Worm (Caenorhabditis elegans): ENCODE measurements around the gene zhp-4.

The zhp-4 gene

ce11 chrV:19053281-19053680 is 48.3 kb downstream of the zhp-4 start (continued):
- TF ChIP-seq hlh-30 (tag; optimal IDR thresholded peaks at IDR 0.05; ENCODE audit: insufficient read depth) (peak; percentile 55), aly-2 (tag; optimal IDR thresholded peaks at IDR 0.05) (no peak), nhr-77 (tag; optimal IDR thresholded peaks at IDR 0.05) (peak; percentile 80), jun-1 (tag; optimal IDR thresholded peaks at IDR 0.05) (peak; percentile 1), tra-1 (GFP tag; IDR thresholded peaks at IDR 0.05) (0 out of 2 replicates have a peak, but pooled peaks have one; percentile 39), Y48G9A.11 (GFP tag; IDR thresholded peaks at IDR 0.05) (no peak), lin-39 (tag; optimal IDR thresholded peaks at IDR 0.05) (no peak), lin-15B (tag; optimal IDR thresholded peaks at IDR 0.05) (no peak), dmd-8 (GFP tag; IDR thresholded peaks at IDR 0.05) (no peak), dpl-1 (GFP tag; optimal IDR thresholded peaks at IDR 0.05) (no peak)

DNA sequence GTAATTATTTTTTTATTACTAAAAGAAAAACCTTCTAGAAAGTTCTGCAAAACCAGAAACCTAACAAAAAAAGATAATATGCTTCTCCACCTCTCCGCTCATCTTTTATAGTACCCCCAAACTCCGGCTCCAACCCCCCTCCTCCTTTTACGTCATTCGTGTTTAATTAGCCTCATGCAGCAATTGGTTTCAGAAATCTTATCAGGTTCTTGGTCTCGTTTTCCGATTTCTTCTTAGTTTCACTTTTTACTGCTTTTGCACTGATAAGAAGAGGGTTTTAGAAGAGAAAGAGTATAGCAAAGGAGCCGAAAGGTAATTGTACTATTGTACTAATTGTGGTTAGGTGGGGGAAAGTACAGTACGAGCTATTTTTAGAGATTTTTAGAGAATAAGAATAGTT is 50.2 kb downstream of the zhp-4 start:
- peak; percentile 67 for TF ChIP-seq dmd-6 (GFP tag; IDR thresholded peaks at IDR 0.05)
- no peak for TF ChIP-seq nhr-41 (GFP tag; IDR thresholded peaks at IDR 0.05)
- TF ChIP-seq nhr-48 (tag; optimal IDR thresholded peaks at IDR 0.05): peak; percentile 8
- peak; percentile 12; the same call in 1 of the 2 replicates for TF ChIP-seq tra-1 (GFP tag; IDR thresholded peaks at IDR 0.05)
- TF ChIP-seq F49E8.2 (tag; optimal IDR thresholded peaks at IDR 0.05; ENCODE audit: borderline replicate concordance): no peak
- no peak for TF ChIP-seq snpc-4 (tag; optimal IDR thresholded peaks at IDR 0.05)
- TF ChIP-seq php-3 (GFP tag; IDR thresholded peaks at IDR 0.05): 0 out of 2 replicates have a peak, but pooled peaks have one; percentile 44
- TF ChIP-seq ceh-44 (GFP tag; IDR thresholded peaks at IDR 0.05): no peak
- TF ChIP-seq fkh-10 (GFP tag; optimal IDR thresholded peaks at IDR 0.05): no peak
- peak; percentile 50 for TF ChIP-seq mep-1 (tag; optimal IDR thresholded peaks at IDR 0.05)
- TF ChIP-seq hlh-30 (tag; optimal IDR thresholded peaks at IDR 0.05; ENCODE audit: insufficient read depth): no peak
- peak; percentile 55 for TF ChIP-seq nhr-77 (tag; optimal IDR thresholded peaks at IDR 0.05)
- peak; percentile 93 for TF ChIP-seq dve-1 (tag; optimal IDR thresholded peaks at IDR 0.05; ENCODE audit: insufficient read depth)
- TF ChIP-seq lsy-2 (tag; optimal IDR thresholded peaks at IDR 0.05): peak in 1 of 2 experiments; percentile 40
- peak; percentile 15 for TF ChIP-seq lin-13 (GFP tag; optimal IDR thresholded peaks at IDR 0.05)
- no peak for TF ChIP-seq duxl-1 (tag; optimal IDR thresholded peaks at IDR 0.05; ENCODE audit: poor library complexity)
- peak; percentile 57 for TF ChIP-seq pqm-1 (tag; optimal IDR thresholded peaks at IDR 0.05)
- no peak for TF ChIP-seq nhr-42 (GFP tag; IDR thresholded peaks at IDR 0.05)
- peak; percentile 58 for TF ChIP-seq hlh-11 (tag; optimal IDR thresholded peaks at IDR 0.05)
- no peak for TF ChIP-seq daf-16 (GFP tag; optimal IDR thresholded peaks at IDR 0.05)
- peak; percentile 67 for TF ChIP-seq daf-16 (tag; optimal IDR thresholded peaks at IDR 0.05)
- peak; percentile 62 for TF ChIP-seq nhr-28 (tag; optimal IDR thresholded peaks at IDR 0.05)

DNA sequence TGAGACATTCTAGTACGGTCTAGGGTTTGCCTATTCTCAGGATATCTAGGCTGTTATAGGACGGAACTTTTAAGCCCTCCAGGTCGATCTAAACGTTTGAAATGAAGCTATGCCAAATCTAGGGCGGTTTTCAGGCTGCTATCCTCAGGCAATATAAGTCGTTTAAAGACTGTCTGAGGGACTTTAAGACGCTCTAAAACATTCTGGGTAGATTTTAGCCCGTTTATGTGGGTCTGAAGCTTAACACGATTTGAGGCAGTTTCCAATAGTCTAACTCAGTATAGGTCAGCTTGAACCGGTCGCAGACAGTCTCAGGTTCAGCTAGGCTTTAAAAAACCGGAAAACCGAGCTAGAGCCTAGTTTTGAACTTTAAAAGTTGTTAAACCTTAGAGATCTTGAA is 50.7 kb downstream of the zhp-4 start:
- TF ChIP-seq nhr-25 (tag; optimal IDR thresholded peaks at IDR 0.05; ENCODE audit: borderline replicate concordance, insufficient read depth) (no peak), daf-16 (GFP tag; optimal IDR thresholded peaks at IDR 0.05) (no peak), daf-16 (tag; optimal IDR thresholded peaks at IDR 0.05) (no peak), aha-1 (tag) (peak; percentile 91), lin-13 (GFP tag; optimal IDR thresholded peaks at IDR 0.05) (no peak), tra-1 (GFP tag; IDR thresholded peaks at IDR 0.05) (no peak), aly-2 (tag; optimal IDR thresholded peaks at IDR 0.05) (no peak), nhr-10 (tag; optimal IDR thresholded peaks at IDR 0.05) (peak; percentile 11), unc-62 (GFP tag; optimal IDR thresholded peaks at IDR 0.05 in 1 of 2) (peak in 1 of 2 experiments; percentile 56), unc-62 (tag; optimal IDR thresholded peaks at IDR 0.05) (no peak), nhr-11 (tag; optimal IDR thresholded peaks at IDR 0.05) (no peak), dve-1 (tag; optimal IDR thresholded peaks at IDR 0.05; ENCODE audit: insufficient read depth) (no peak), lin-15B (tag; optimal IDR thresholded peaks at IDR 0.05) (no peak), nhr-76 (tag; optimal IDR thresholded peaks at IDR 0.05) (no peak), cey-2 (tag; optimal IDR thresholded peaks at IDR 0.05; ENCODE audit: borderline replicate concordance, insufficient read depth) (no peak), D1046.2 (GFP tag; IDR thresholded peaks at IDR 0.05) (no peak), ZK337.2 (GFP tag; IDR thresholded peaks at IDR 0.05) (no peak), daf-19 (GFP tag; conservative IDR thresholded peaks at IDR 0.05) (no peak), spr-1 (tag; optimal IDR thresholded peaks at IDR 0.05) (no peak), T20F7.1 (GFP tag; optimal IDR thresholded peaks at IDR 0.05) (no peak), saeg-2 (GFP tag; IDR thresholded peaks at IDR 0.05) (no peak), daf-12 (tag; optimal IDR thresholded peaks at IDR 0.05) (no peak), hif-1 (tag; optimal IDR thresholded peaks at IDR 0.05) (no peak)

Measured in whole organism, L4 larva.